Worm (Caenorhabditis elegans) whole organism, L1 larva: Measurements from ENCODE around the gene pyr-1.

Experiments used
- aha-1 ChIP-seq: fragments of 150-350 bp; optimal IDR thresholded peaks from 2 replicates; lab custom pipeline; 2014; ENCODE audit warnings: missing biosample characterization, missing genetic modification characterization
- jun-1 ChIP-seq: fragments of 150-350 bp; optimal IDR thresholded peaks from 2 replicates; lab custom pipeline; 2014; ENCODE audit warnings: missing biosample characterization, missing genetic modification reagents, missing genetic modification characterization
- lin-15B ChIP-seq: fragments of 150-350 bp; sonication (generic microtip); optimal IDR thresholded peaks from 3 replicates; lab custom pipeline; 2014; ENCODE audit warnings: missing biosample characterization, missing genetic modification characterization
- nhr-11 ChIP-seq: fragments of 150-350 bp; optimal IDR thresholded peaks from 2 replicates; lab custom pipeline; 2014; ENCODE audit warnings: missing biosample characterization, missing genetic modification characterization
- snpc-4 ChIP-seq: fragments of 150-350 bp; optimal IDR thresholded peaks from 2 replicates; lab custom pipeline; 2014; ENCODE audit warnings: missing biosample characterization, missing genetic modification characterization
- sup-37 ChIP-seq: fragments of 200-800 bp; sonication (Bioruptor generic); optimal IDR thresholded peaks from 2 replicates; lab custom pipeline; 2018; ENCODE audit warnings: mild to moderate bottlenecking, missing genetic modification characterization, missing compliant biosample characterization
- unc-130 ChIP-seq: fragments of 150-350 bp; optimal IDR thresholded peaks from 2 replicates; lab custom pipeline; 2017; ENCODE audit warnings: missing biosample characterization, missing genetic modification characterization, inconsistent platforms
- unc-62 ChIP-seq: fragments of 150-350 bp; optimal IDR thresholded peaks from 2 replicates; lab custom pipeline; 2014; ENCODE audit warnings: missing biosample characterization, missing genetic modification reagents, missing genetic modification characterization
- zip-4 ChIP-seq: fragments of 200-800 bp; sonication (Bioruptor generic); optimal IDR thresholded peaks from 2 replicates; lab custom pipeline; 2018; ENCODE audit warnings: mild to moderate bottlenecking, missing genetic modification characterization, moderate library complexity, missing compliant biosample characterization

DNA sequence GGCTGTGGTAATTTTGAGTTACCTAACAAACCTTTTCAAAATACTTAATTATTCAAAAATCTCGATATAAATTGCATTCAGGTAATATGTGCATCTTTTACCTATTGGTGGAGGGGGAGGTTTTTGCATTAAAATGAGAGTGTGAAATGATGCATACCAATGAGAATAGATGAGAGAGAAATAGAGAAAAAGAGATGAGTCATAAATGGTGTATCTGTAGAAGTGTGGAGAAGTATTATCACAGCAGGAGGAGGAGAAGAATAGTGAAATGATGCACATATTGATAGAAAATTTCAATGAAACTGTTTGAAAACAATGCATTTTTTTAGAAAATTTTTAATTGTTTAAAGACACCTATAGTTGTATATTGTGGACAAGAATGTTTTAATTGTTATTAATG lies 10.4 kb upstream of the pyr-1 start:
- TF ChIP-seq zip-4 (GFP tag; lab: Kevin White, UChicago) (no peak), aha-1 (tag; lab: Kevin White, UChicago) (no peak), jun-1 (tag; lab: Kevin White, UChicago) (no peak), snpc-4 (tag; lab: Kevin White, UChicago) (no peak), nhr-11 (tag; lab: Kevin White, UChicago) (no peak), unc-62 (GFP tag; lab: Kevin White, UChicago) (no peak), unc-130 (no peak), lin-15B (no peak), sup-37 (GFP tag; lab: Kevin White, UChicago) (no peak)
